Fruit fly (Drosophila melanogaster) whole organism, prepupa: Measurements from ENCODE around the gene CG43678.
A peak's percentile ranks its signal among the peaks of the same experiment; 100 is the strongest.

Experiments used
- Blimp-1 ChIP-seq: fragments of 200-800 bp; sonication (Bioruptor generic); optimal IDR thresholded peaks from 3 replicates; lab custom pipeline; 2017; ENCODE audit warnings: missing biosample characterization, missing genetic modification characterization, mild to moderate bottlenecking, moderate library complexity, missing genetic modification reagents
- CG10631 ChIP-seq: fragments of 200-800 bp; sonication (Bioruptor generic); optimal IDR thresholded peaks from 2 replicates; lab custom pipeline; 2016; ENCODE audit warnings: missing biosample characterization, missing genetic modification characterization
- CG10669 ChIP-seq: fragments of 200-800 bp; sonication (Bioruptor generic); optimal IDR thresholded peaks from 3 replicates; lab custom pipeline; 2018; ENCODE audit warnings: missing biosample characterization, mild to moderate bottlenecking, missing genetic modification characterization, moderate library complexity
- CG11294 ChIP-seq: fragments of 200-800 bp; sonication (Bioruptor generic); IDR thresholded peaks from 2 replicates; pipeline ENCODE4 v1.3.6; 2022; ENCODE audit warnings: missing biosample characterization, missing genetic modification characterization
- CG15336 ChIP-seq: fragments of 200-800 bp; sonication (Bioruptor generic); IDR thresholded peaks from 2 replicates; pipeline ENCODE4 v1.3.6; 2022; ENCODE audit warnings: missing biosample characterization, missing genetic modification characterization
- CG3032 ChIP-seq: fragments of 200-800 bp; optimal IDR thresholded peaks from 2 replicates; lab custom pipeline; 2019; ENCODE audit warnings: missing biosample characterization, mild to moderate bottlenecking, missing genetic modification characterization, moderate library complexity
- CG31627 ChIP-seq: fragments of 200-800 bp; sonication (Bioruptor generic); optimal IDR thresholded peaks from 3 replicates; lab custom pipeline; 2016; ENCODE audit warnings: missing biosample characterization, missing genetic modification characterization
- CG32006 ChIP-seq: fragments of 200-800 bp; sonication (Bioruptor generic); optimal IDR thresholded peaks from 3 replicates; lab custom pipeline; 2017; ENCODE audit warnings: missing biosample characterization, mild to moderate bottlenecking, missing genetic modification characterization
- CG3919 ChIP-seq: fragments of 200-800 bp; sonication (Bioruptor generic); optimal IDR thresholded peaks from 3 replicates; lab custom pipeline; 2016; ENCODE audit warnings: missing biosample characterization, missing genetic modification characterization
- CG4318 ChIP-seq: fragments of 200-800 bp; sonication (Bioruptor generic); optimal IDR thresholded peaks from 3 replicates; lab custom pipeline; 2017; ENCODE audit warnings: missing biosample characterization, mild to moderate bottlenecking, missing genetic modification characterization
- CG6163 ChIP-seq: fragments of 200-800 bp; sonication (Bioruptor generic); IDR thresholded peaks from 3 replicates; pipeline ENCODE4 v1.3.6; 2022; ENCODE audit warnings: missing biosample characterization, missing genetic modification characterization
- CG6792 ChIP-seq: fragments of 200-800 bp; sonication (Bioruptor generic); optimal IDR thresholded peaks from 3 replicates; lab custom pipeline; 2016; ENCODE audit warnings: missing biosample characterization, missing genetic modification characterization
- CG6854 ChIP-seq: fragments of 200-800 bp; sonication (Bioruptor generic); optimal IDR thresholded peaks from 2 replicates; lab custom pipeline; 2017; ENCODE audit warnings: missing biosample characterization, mild to moderate bottlenecking, missing genetic modification characterization
- CG7368 ChIP-seq: fragments of 200-800 bp; sonication (Bioruptor generic); optimal IDR thresholded peaks from 3 replicates; lab custom pipeline; 2016; ENCODE audit warnings: missing biosample characterization, missing genetic modification characterization
- CG8119 ChIP-seq: fragments of 200-800 bp; sonication (Bioruptor generic); IDR thresholded peaks from 3 replicates; pipeline ENCODE4 v1.3.6; 2022; ENCODE audit warnings: missing biosample characterization, missing genetic modification characterization
- Eip93F ChIP-seq: fragments of 200-800 bp; sonication (Bioruptor generic); optimal IDR thresholded peaks from 2 replicates; lab custom pipeline; 2016; ENCODE audit warnings: missing biosample characterization, mild to moderate bottlenecking, missing genetic modification characterization
- Ets21C ChIP-seq: fragments of 200-800 bp; sonication (Bioruptor generic); optimal IDR thresholded peaks from 3 replicates; lab custom pipeline; 2016; ENCODE audit warnings: missing biosample characterization, missing genetic modification characterization
- Ets96B ChIP-seq: fragments of 200-800 bp; optimal IDR thresholded peaks from 2 replicates; lab custom pipeline; 2019; ENCODE audit warnings: missing biosample characterization, mild to moderate bottlenecking, missing genetic modification characterization, moderate library complexity
- Hr38 ChIP-seq: sonication (Bioruptor generic); optimal IDR thresholded peaks from 2 replicates; lab custom pipeline; 2016; ENCODE audit warnings: missing biosample characterization, missing genetic modification characterization
- Hr39 ChIP-seq: fragments of 200-800 bp; sonication (Bioruptor generic); optimal IDR thresholded peaks from 2 replicates; lab custom pipeline; 2016; ENCODE audit warnings: missing biosample characterization, missing genetic modification characterization
- Hr4 ChIP-seq: fragments of 200-800 bp; sonication (Bioruptor generic); optimal IDR thresholded peaks from 3 replicates; lab custom pipeline; 2016; ENCODE audit warnings: missing biosample characterization, missing genetic modification characterization
- Lpt ChIP-seq: fragments of 200-800 bp; sonication (Bioruptor generic); optimal IDR thresholded peaks from 3 replicates; lab custom pipeline; 2016; ENCODE audit warnings: missing biosample characterization, missing genetic modification characterization
- OdsH ChIP-seq: fragments of 200-800 bp; sonication (Bioruptor generic); optimal IDR thresholded peaks from 3 replicates; lab custom pipeline; 2016; ENCODE audit warnings: missing biosample characterization, missing genetic modification characterization
- Smox ChIP-seq: fragments of 200-800 bp; sonication (Bioruptor generic); optimal IDR thresholded peaks from 3 replicates; lab custom pipeline; 2016; ENCODE audit warnings: missing biosample characterization, missing genetic modification characterization
- Sox14 ChIP-seq: fragments of 200-800 bp; sonication (Bioruptor generic); optimal IDR thresholded peaks from 3 replicates; lab custom pipeline; 2016; ENCODE audit warnings: missing biosample characterization, missing genetic modification characterization
- Sox15 ChIP-seq: fragments of 200-800 bp; sonication (Bioruptor generic); optimal IDR thresholded peaks from 3 replicates; lab custom pipeline; 2016; ENCODE audit warnings: missing biosample characterization, missing genetic modification characterization
- acj6 ChIP-seq: fragments of 200-800 bp; sonication (Bioruptor generic); optimal IDR thresholded peaks from 3 replicates; lab custom pipeline; 2016; ENCODE audit warnings: missing biosample characterization, missing genetic modification characterization
- cyc ChIP-seq: fragments of 200-800 bp; sonication (Bioruptor generic); optimal IDR thresholded peaks from 3 replicates; lab custom pipeline; 2016; ENCODE audit warnings: missing biosample characterization, missing genetic modification characterization
- eg ChIP-seq: fragments of 200-800 bp; sonication (Bioruptor generic); IDR thresholded peaks from 3 replicates; pipeline ENCODE4 v1.3.6; 2022; ENCODE audit warnings: missing biosample characterization, missing genetic modification characterization
- esn ChIP-seq: fragments of 200-800 bp; sonication (Bioruptor generic); optimal IDR thresholded peaks from 2 replicates; lab custom pipeline; 2016; ENCODE audit warnings: missing biosample characterization, mild to moderate bottlenecking, missing genetic modification characterization, moderate library complexity
- fd59A ChIP-seq: fragments of 200-800 bp; sonication (Bioruptor generic); optimal IDR thresholded peaks from 2 replicates; lab custom pipeline; 2017; ENCODE audit warnings: missing biosample characterization, mild to moderate bottlenecking, missing genetic modification characterization, missing genetic modification reagents
- fd85E ChIP-seq: fragments of 200-800 bp; sonication (Bioruptor generic); optimal IDR thresholded peaks from 3 replicates; lab custom pipeline; 2016; ENCODE audit warnings: missing biosample characterization, missing genetic modification characterization
- net ChIP-seq: fragments of 200-800 bp; sonication (Bioruptor generic); optimal IDR thresholded peaks from 3 replicates; lab custom pipeline; 2016; ENCODE audit warnings: missing biosample characterization, missing genetic modification characterization
- spab ChIP-seq: fragments of 200-800 bp; sonication (Bioruptor generic); optimal IDR thresholded peaks from 2 replicates; lab custom pipeline; 2017; ENCODE audit warnings: missing biosample characterization, mild to moderate bottlenecking, missing genetic modification characterization, missing genetic modification reagents
- ss ChIP-seq, 2 experiments: fragments of 200-800 bp; sonication (Bioruptor generic); optimal IDR thresholded peaks; 2 replicates in 1 of 2; 3 replicates in 1 of 2; lab custom pipeline; 2017 to 2018; ENCODE audit warnings: mild to moderate bottlenecking in 2 of 2, missing biosample characterization in 2 of 2, missing genetic modification characterization in 2 of 2, moderate library complexity in 1 of 2
- svp ChIP-seq: fragments of 200-800 bp; sonication (Bioruptor generic); peaks from one replicate; lab custom pipeline; 2016; ENCODE audit warnings: missing biosample characterization, missing genetic modification characterization
- topi ChIP-seq: fragments of 200-800 bp; sonication (Bioruptor generic); optimal IDR thresholded peaks from 3 replicates; lab custom pipeline; 2016; ENCODE audit warnings: missing biosample characterization, missing genetic modification characterization

CG43678 gene

dm6 chr3L:15048091-15048490 is 1.2 kb downstream of the CG43678 start:
- TF ChIP-seq esn (GFP tag; lab: Kevin White, UChicago) (no peak), Hr39 (GFP tag; lab: Kevin White, UChicago) (peak; percentile 5)

- TF ChIP-seq Ets21C (GFP tag; lab: Kevin White, UChicago) = no peak
- no peak for TF ChIP-seq Sox14 (GFP tag; lab: Kevin White, UChicago)
- no peak for TF ChIP-seq CG3032
- no peak for TF ChIP-seq Hr38 (GFP tag; lab: Kevin White, UChicago)
- no peak for TF ChIP-seq CG7368 (GFP tag; lab: Kevin White, UChicago)
- no peak for TF ChIP-seq CG3919
- TF ChIP-seq Blimp-1 (GFP tag; lab: Kevin White, UChicago) = no peak
- TF ChIP-seq ss (GFP tag; optimal IDR thresholded peaks at IDR 0.05; lab: Kevin White, UChicago) = no peak
- TF ChIP-seq Eip93F (GFP tag; lab: Kevin White, UChicago) = no peak
- no peak for TF ChIP-seq net (GFP tag; lab: Kevin White, UChicago)
- TF ChIP-seq eg (GFP tag; lab: Robert Waterston, UW) = no peak
- no peak for TF ChIP-seq topi (GFP tag; lab: Kevin White, UChicago)
Measured at dm6 chr3L:15047606-15048005, 1.7 kb downstream of the CG43678 start.

dm6 chr3L:15045114-15045513 is 4.2 kb downstream of the CG43678 start:
- no peak for TF ChIP-seq acj6 (GFP tag; lab: Kevin White, UChicago)
- no peak for TF ChIP-seq CG10669
- TF ChIP-seq Smox = no peak

- TF ChIP-seq esn (GFP tag; lab: Kevin White, UChicago) (no peak), eg (GFP tag; lab: Robert Waterston, UW) (no peak), CG6792 (GFP tag; lab: Kevin White, UChicago) (no peak), CG10631 (GFP tag; lab: Kevin White, UChicago) (no peak), CG6163 (GFP tag; lab: Robert Waterston, UW) (no peak), Ets96B (tag; lab: Kevin White, UChicago) (no peak), CG4318 (GFP tag; lab: Kevin White, UChicago) (no peak), CG11294 (GFP tag; lab: Robert Waterston, UW) (no peak), CG15336 (GFP tag; lab: Robert Waterston, UW) (no peak), fd85E (GFP tag; lab: Kevin White, UChicago) (no peak), Hr38 (GFP tag; lab: Kevin White, UChicago) (no peak), Blimp-1 (GFP tag; lab: Kevin White, UChicago) (no peak), CG8119 (no peak), spab (GFP tag; lab: Kevin White, UChicago) (no peak), OdsH (GFP tag; lab: Kevin White, UChicago) (no peak), CG6854 (GFP tag; lab: Kevin White, UChicago) (no peak), Hr4 (no peak), CG32006 (GFP tag; lab: Kevin White, UChicago) (no peak)
- TF ChIP-seq, all 60 proteins: peak for 0
Measured at dm6 chr3L:15043874-15044336, 5.4 kb downstream of the CG43678 start, which contains the start of gene ind. Gene ind (minus strand): TSS chr3L:15043924.

- no peak for TF ChIP-seq cyc
- TF ChIP-seq CG10631 (GFP tag; lab: Kevin White, UChicago) = no peak
- TF ChIP-seq ss (GFP tag; optimal IDR thresholded peaks at IDR 0.05; lab: Kevin White, UChicago) = no peak
- TF ChIP-seq Blimp-1 (GFP tag; lab: Kevin White, UChicago) = no peak
- no peak for TF ChIP-seq OdsH (GFP tag; lab: Kevin White, UChicago)
- TF ChIP-seq fd59A (GFP tag; lab: Kevin White, UChicago) = no peak
- TF ChIP-seq Lpt (GFP tag; lab: Kevin White, UChicago) = no peak
- no peak for TF ChIP-seq Sox15
- no peak for TF ChIP-seq CG31627 (GFP tag; lab: Kevin White, UChicago)
- TF ChIP-seq svp (GFP tag; lab: Kevin White, UChicago) = no peak
- TF ChIP-seq CG6792 (GFP tag; lab: Kevin White, UChicago) = no peak
Measured at dm6 chr3L:15043465-15043864, 5.8 kb downstream of the CG43678 start.
